Fruit fly (Drosophila melanogaster): ENCODE results near the gene CG13605.

The CG13605 gene

dm6 chr3R:24106059-24106631 lies 6.0 kb downstream of the CG13605 start:
- no peak for TF ChIP-seq ttk (optimal IDR thresholded peaks at IDR 0.05)
- TF ChIP-seq h (optimal IDR thresholded peaks at IDR 0.05) = no peak
- TF ChIP-seq Sin3A (optimal IDR thresholded peaks at IDR 0.05) = no peak

- TF ChIP-seq h (optimal IDR thresholded peaks at IDR 0.05) (no peak), psq (optimal IDR thresholded peaks at IDR 0.05) (no peak), Sin3A (optimal IDR thresholded peaks at IDR 0.05) (no peak), insv (optimal IDR thresholded peaks at IDR 0.05) (no peak)
These were observed 6.8 kb downstream of the CG13605 start, which contains the start of gene Syx1A for dm6 chr3R:24105312-24105902. TSS of gene Syx1A (minus strand) at chr3R:24105763.

dm6 chr3R:24104471-24105311 lies 7.5 kb downstream of the CG13605 start:
- no peak for TF ChIP-seq psq (optimal IDR thresholded peaks at IDR 0.05)
- no peak for TF ChIP-seq insv (optimal IDR thresholded peaks at IDR 0.05)
- no peak for TF ChIP-seq Myc (optimal IDR thresholded peaks at IDR 0.05)
- no peak for TF ChIP-seq h (optimal IDR thresholded peaks at IDR 0.05)
- no peak for TF ChIP-seq Sin3A (optimal IDR thresholded peaks at IDR 0.05)
- TF ChIP-seq ttk (optimal IDR thresholded peaks at IDR 0.05) = no peak

- TF ChIP-seq Myc (optimal IDR thresholded peaks at IDR 0.05) = no peak
- TF ChIP-seq psq (optimal IDR thresholded peaks at IDR 0.05) = no peak
- TF ChIP-seq insv (optimal IDR thresholded peaks at IDR 0.05) = no peak
- no peak for TF ChIP-seq h (optimal IDR thresholded peaks at IDR 0.05)
- no peak for TF ChIP-seq Sin3A (optimal IDR thresholded peaks at IDR 0.05)
- TF ChIP-seq ttk (optimal IDR thresholded peaks at IDR 0.05) = no peak
These were observed 8.5 kb downstream of the CG13605 start for dm6 chr3R:24103708-24104107.

dm6 chr3R:24102387-24102786 lies 9.8 kb downstream of the CG13605 start:
- TF ChIP-seq h (optimal IDR thresholded peaks at IDR 0.05) (no peak), ttk (optimal IDR thresholded peaks at IDR 0.05) (no peak), Sin3A (optimal IDR thresholded peaks at IDR 0.05) (no peak), psq (optimal IDR thresholded peaks at IDR 0.05) (no peak), insv (optimal IDR thresholded peaks at IDR 0.05) (no peak), Myc (optimal IDR thresholded peaks at IDR 0.05) (no peak)

dm6 chr3R:24101437-24101836 lies 10.8 kb downstream of the CG13605 start:
- TF ChIP-seq ttk (optimal IDR thresholded peaks at IDR 0.05) (no peak), Sin3A (optimal IDR thresholded peaks at IDR 0.05) (no peak), Myc (optimal IDR thresholded peaks at IDR 0.05) (no peak), insv (optimal IDR thresholded peaks at IDR 0.05) (no peak), psq (optimal IDR thresholded peaks at IDR 0.05) (no peak), h (optimal IDR thresholded peaks at IDR 0.05) (no peak)

- TF ChIP-seq ttk (optimal IDR thresholded peaks at IDR 0.05) (no peak), psq (optimal IDR thresholded peaks at IDR 0.05) (no peak), h (optimal IDR thresholded peaks at IDR 0.05) (no peak), insv (optimal IDR thresholded peaks at IDR 0.05) (no peak), Sin3A (optimal IDR thresholded peaks at IDR 0.05) (no peak), Myc (optimal IDR thresholded peaks at IDR 0.05) (no peak)
These were observed 11.5 kb downstream of the CG13605 start for dm6 chr3R:24100717-24101116.

dm6 chr3R:24099039-24100026 lies 12.9 kb downstream of the CG13605 start:
- no peak for TF ChIP-seq h (optimal IDR thresholded peaks at IDR 0.05)
- TF ChIP-seq Sin3A (optimal IDR thresholded peaks at IDR 0.05) = no peak
- TF ChIP-seq insv (optimal IDR thresholded peaks at IDR 0.05) = no peak
- TF ChIP-seq ttk (optimal IDR thresholded peaks at IDR 0.05) = no peak
- no peak for TF ChIP-seq Myc (optimal IDR thresholded peaks at IDR 0.05)
- TF ChIP-seq psq (optimal IDR thresholded peaks at IDR 0.05) = no peak

dm6 chr3R:24093430-24093829 lies 18.8 kb downstream of the CG13605 start:
- TF ChIP-seq psq (optimal IDR thresholded peaks at IDR 0.05) (no peak), insv (optimal IDR thresholded peaks at IDR 0.05) (no peak), Myc (optimal IDR thresholded peaks at IDR 0.05) (no peak), Sin3A (optimal IDR thresholded peaks at IDR 0.05) (no peak), h (optimal IDR thresholded peaks at IDR 0.05) (no peak), ttk (optimal IDR thresholded peaks at IDR 0.05) (no peak)

- TF ChIP-seq Myc (optimal IDR thresholded peaks at IDR 0.05) = no peak
These were observed 19.5 kb downstream of the CG13605 start for dm6 chr3R:24092590-24093151.

- TF ChIP-seq insv (optimal IDR thresholded peaks at IDR 0.05) (no peak), Sin3A (optimal IDR thresholded peaks at IDR 0.05) (no peak), h (optimal IDR thresholded peaks at IDR 0.05) (no peak), ttk (optimal IDR thresholded peaks at IDR 0.05) (no peak), Myc (optimal IDR thresholded peaks at IDR 0.05) (no peak), psq (optimal IDR thresholded peaks at IDR 0.05) (no peak)
These were observed 20.5 kb downstream of the CG13605 start for dm6 chr3R:24091653-24092052.

Data from Kc167 (cell line).